Worm (Caenorhabditis elegans) whole organism, young adult: ENCODE measurements around the gene prdh-1.
A peak's percentile ranks its signal among the peaks of the same experiment; 100 is the strongest.

Experiments
- F23B12.7 ChIP-seq: sonication (generic microtip); optimal IDR thresholded peaks from 2 replicates; lab custom pipeline; 2017; ENCODE audit warnings: missing genetic modification characterization, mild to moderate bottlenecking, missing compliant biosample characterization, antibody characterized with exemption, moderate library complexity; ENCODE audit not compliant: insufficient read depth
- F37B4.10 ChIP-seq: fragments of 200-800 bp; sonication (Bioruptor generic); IDR thresholded peaks from 2 replicates; pipeline ENCODE4 v1.3.6; 2022; ENCODE audit warnings: missing genetic modification characterization, missing compliant biosample characterization
- F57A8.1 ChIP-seq: fragments of 200-800 bp; sonication (Bioruptor generic); optimal IDR thresholded peaks from 2 replicates; lab custom pipeline; 2018; ENCODE audit warnings: mild to moderate bottlenecking, missing genetic modification characterization, moderate library complexity, missing compliant biosample characterization
- F57C9.4 ChIP-seq: sonication (generic microtip); optimal IDR thresholded peaks from 2 replicates; lab custom pipeline; 2017; ENCODE audit warnings: mild to moderate bottlenecking, missing genetic modification characterization, missing compliant biosample characterization
- Y67H2A.10 ChIP-seq: fragments of 200-800 bp; sonication (Bioruptor generic); conservative IDR thresholded peaks from 2 replicates; pipeline ENCODE4 v1.3.6; 2022; ENCODE audit warnings: missing genetic modification reagents, missing genetic modification characterization, missing compliant biosample characterization
- ZK185.1 ChIP-seq: sonication (generic microtip); optimal IDR thresholded peaks from 2 replicates; lab custom pipeline; 2016; ENCODE audit warnings: mild to moderate bottlenecking, missing genetic modification characterization, missing compliant biosample characterization; ENCODE audit not compliant: poor library complexity, severe bottlenecking
- aptf-2 ChIP-seq: fragments of 200-800 bp; sonication (Bioruptor generic); conservative IDR thresholded peaks from 2 replicates; pipeline ENCODE4 v1.3.6; 2022; ENCODE audit warnings: missing genetic modification reagents, missing genetic modification characterization, missing compliant biosample characterization
- athp-1 ChIP-seq: sonication (generic microtip); optimal IDR thresholded peaks from 2 replicates; lab custom pipeline; 2017; ENCODE audit warnings: mild to moderate bottlenecking, missing genetic modification characterization, missing compliant biosample characterization
- attf-3 ChIP-seq: fragments of 200-800 bp; sonication (Bioruptor generic); conservative IDR thresholded peaks from 2 replicates; pipeline ENCODE4 v1.3.6; 2022; ENCODE audit warnings: missing genetic modification reagents, missing genetic modification characterization, missing compliant biosample characterization
- dpff-1 ChIP-seq: sonication (generic microtip); optimal IDR thresholded peaks from 2 replicates; lab custom pipeline; 2017; ENCODE audit warnings: mild to moderate bottlenecking, missing genetic modification characterization, missing compliant biosample characterization
- egrh-3 ChIP-seq: fragments of 200-800 bp; sonication (Bioruptor generic); IDR thresholded peaks from 2 replicates; pipeline ENCODE4 v1.3.6; 2022; ENCODE audit warnings: missing genetic modification reagents, missing genetic modification characterization, missing compliant biosample characterization
- ets-4 ChIP-seq: fragments of 200-800 bp; sonication (Bioruptor generic); optimal IDR thresholded peaks from 2 replicates; lab custom pipeline; 2018; ENCODE audit warnings: mild to moderate bottlenecking, missing genetic modification characterization, missing compliant biosample characterization
- gei-17 ChIP-seq: fragments of 200-800 bp; sonication (Bioruptor generic); optimal IDR thresholded peaks from 2 replicates; lab custom pipeline; 2018; ENCODE audit warnings: mild to moderate bottlenecking, missing genetic modification characterization, missing compliant biosample characterization
- hlh-26 ChIP-seq: fragments of 200-800 bp; sonication (Bioruptor generic); conservative IDR thresholded peaks from 2 replicates; pipeline ENCODE4 v1.3.6; 2022; ENCODE audit warnings: missing genetic modification reagents, missing genetic modification characterization, missing compliant biosample characterization
- hmg-1.2 ChIP-seq: fragments of 200-800 bp; sonication (Bioruptor generic); IDR thresholded peaks from 2 replicates; pipeline ENCODE4 v1.3.6; 2022; ENCODE audit warnings: missing genetic modification reagents, missing genetic modification characterization, missing compliant biosample characterization
- hsf-1 ChIP-seq: fragments of 200-800 bp; sonication (Bioruptor generic); IDR thresholded peaks from 2 replicates; pipeline ENCODE4 v1.3.6; 2022; ENCODE audit warnings: missing genetic modification reagents, missing genetic modification characterization, missing compliant biosample characterization
- lag-1 ChIP-seq: fragments of 200-800 bp; sonication (Bioruptor generic); IDR thresholded peaks from 2 replicates; pipeline ENCODE4 v1.3.6; 2022; ENCODE audit warnings: missing genetic modification reagents, missing genetic modification characterization, missing compliant biosample characterization
- lin-35 ChIP-seq, 3 experiments: fragments of 150-350 bp in 2 of 3; sonication (generic microtip) in 1 of 3; optimal IDR thresholded peaks; 2 replicates each; lab custom pipeline; 2014 to 2018; ENCODE audit warnings: missing biosample characterization in 3 of 3, missing genetic modification characterization in 3 of 3, missing genetic modification reagents in 3 of 3
- madf-10 ChIP-seq: sonication (generic microtip); optimal IDR thresholded peaks from 2 replicates; lab custom pipeline; 2016; ENCODE audit warnings: mild to moderate bottlenecking, missing genetic modification characterization, missing compliant biosample characterization
- madf-3 ChIP-seq: fragments of 200-800 bp; sonication (Bioruptor generic); IDR thresholded peaks from 2 replicates; pipeline ENCODE4 v1.3.6; 2022; ENCODE audit warnings: missing genetic modification reagents, missing genetic modification characterization, missing compliant biosample characterization
- madf-8 ChIP-seq: fragments of 200-800 bp; sonication (Bioruptor generic); conservative IDR thresholded peaks from 2 replicates; pipeline ENCODE4 v1.3.6; 2022; ENCODE audit warnings: missing genetic modification reagents, missing genetic modification characterization, missing compliant biosample characterization
- mcd-1 ChIP-seq: fragments of 200-800 bp; sonication (Bioruptor generic); IDR thresholded peaks from 2 replicates; pipeline ENCODE4 v1.3.6; 2022; ENCODE audit warnings: missing genetic modification reagents, missing genetic modification characterization, missing compliant biosample characterization
- nfya-2 ChIP-seq: fragments of 200-800 bp; sonication (Bioruptor generic); IDR thresholded peaks from 2 replicates; pipeline ENCODE4 v1.3.6; 2022; ENCODE audit warnings: missing genetic modification reagents, missing genetic modification characterization, missing compliant biosample characterization
- nhr-27 ChIP-seq: fragments of 200-800 bp; sonication (Bioruptor generic); optimal IDR thresholded peaks from 2 replicates; lab custom pipeline; 2018; ENCODE audit warnings: mild to moderate bottlenecking, missing genetic modification characterization, moderate library complexity, missing compliant biosample characterization
- nhr-80 ChIP-seq: sonication (generic microtip); optimal IDR thresholded peaks from 2 replicates; lab custom pipeline; 2016; ENCODE audit warnings: missing genetic modification characterization, missing compliant biosample characterization
- pbrm-1 ChIP-seq: fragments of 200-800 bp; sonication (Bioruptor generic); IDR thresholded peaks from 2 replicates; pipeline ENCODE4 v1.3.6; 2022; ENCODE audit warnings: missing genetic modification reagents, missing genetic modification characterization, missing compliant biosample characterization
- rpc-1 ChIP-seq, 2 experiments: fragments of 150-350 bp in 1 of 2; sonication (generic microtip) in 1 of 2; optimal IDR thresholded peaks; 2 replicates each; lab custom pipeline; 2014 to 2018; ENCODE audit warnings: missing biosample characterization in 1 of 2, missing genetic modification characterization in 1 of 2, missing genetic modification reagents in 1 of 2, missing genotype in 1 of 2
- snpc-4 ChIP-seq, 5 experiments: fragments of 150-350 bp in 1 of 5; sonication (generic microtip) in 4 of 5; optimal IDR thresholded peaks; 2 replicates each; lab custom pipeline; 2014 to 2018; ENCODE audit warnings: missing genetic modification characterization in 5 of 5, missing biosample characterization in 3 of 5, antibody characterized with exemption in 2 of 5, mild to moderate bottlenecking in 2 of 5, missing compliant biosample characterization in 2 of 5, missing genotype in 2 of 5, moderate library complexity in 2 of 5, missing genetic modification reagents in 1 of 5
- somi-1 ChIP-seq: fragments of 200-800 bp; sonication (Bioruptor generic); optimal IDR thresholded peaks from 2 replicates; lab custom pipeline; 2018; ENCODE audit warnings: mild to moderate bottlenecking, missing genetic modification characterization, missing compliant biosample characterization
- sptf-2 ChIP-seq: fragments of 200-800 bp; sonication (Bioruptor generic); optimal IDR thresholded peaks from 2 replicates; lab custom pipeline; 2018; ENCODE audit warnings: mild to moderate bottlenecking, missing genetic modification characterization, missing compliant biosample characterization
- tbx-9 ChIP-seq: sonication (generic microtip); optimal IDR thresholded peaks from 2 replicates; lab custom pipeline; 2016; ENCODE audit warnings: borderline replicate concordance, missing genetic modification characterization, inconsistent platforms, missing compliant biosample characterization
- ztf-25 ChIP-seq: fragments of 200-800 bp; sonication (Bioruptor generic); IDR thresholded peaks from 2 replicates; pipeline ENCODE4 v1.3.6; 2022; ENCODE audit warnings: missing genetic modification reagents, missing genetic modification characterization, missing compliant biosample characterization
- ztf-26 ChIP-seq: sonication (generic microtip); optimal IDR thresholded peaks from 2 replicates; lab custom pipeline; 2017; ENCODE audit warnings: missing genetic modification characterization, missing compliant biosample characterization
- ztf-28 ChIP-seq: fragments of 200-800 bp; sonication (Bioruptor generic); IDR thresholded peaks from 2 replicates; pipeline ENCODE4 v1.3.6; 2022; ENCODE audit warnings: missing genetic modification reagents, missing genetic modification characterization, missing compliant biosample characterization

Gene prdh-1

ce11 chrIV:13836290-13836689 is 40.1 kb downstream of the prdh-1 start, which contains the start of gene H08M01.1:
Gene H08M01.1 (minus strand): TSS chrIV:13836390.
- TF ChIP-seq athp-1 (no peak), ztf-28 (GFP tag; lab: Robert Waterston, UW) (no peak), aptf-2 (GFP tag; lab: Robert Waterston, UW) (no peak), madf-8 (GFP tag; lab: Robert Waterston, UW) (no peak), egrh-3 (GFP tag; lab: Robert Waterston, UW) (no peak)

- TF ChIP-seq Y67H2A.10 (GFP tag; lab: Robert Waterston, UW): no peak
- TF ChIP-seq egrh-3 (GFP tag; lab: Robert Waterston, UW): no peak
- no peak for TF ChIP-seq pbrm-1 (GFP tag; lab: Robert Waterston, UW)
- no peak for TF ChIP-seq nhr-27 (tag; lab: Kevin White, UChicago)
- TF ChIP-seq ztf-25: no peak
- no peak for TF ChIP-seq ets-4 (GFP tag; lab: Kevin White, UChicago)
- TF ChIP-seq mcd-1: no peak
- TF ChIP-seq lin-35 (GFP tag; optimal IDR thresholded peaks at IDR 0.05; lab: Kevin White, UChicago): no peak
- no peak for TF ChIP-seq dpff-1 (tag; lab: Kevin White, UChicago)
- TF ChIP-seq lag-1 (GFP tag; lab: Robert Waterston, UW): no peak
- no peak for TF ChIP-seq athp-1
- TF ChIP-seq madf-10 (tag; lab: Kevin White, UChicago): no peak
These were observed 41.9 kb downstream of the prdh-1 start for ce11 chrIV:13834394-13835129.

ce11 chrIV:13827586-13827985 is 48.8 kb downstream of the prdh-1 start, which contains the start of gene rga-5:
Gene rga-5 (plus strand): TSS chrIV:13827886.
- no peak for TF ChIP-seq F57C9.4 (tag; lab: Kevin White, UChicago)
- no peak for TF ChIP-seq ztf-26 (tag; lab: Kevin White, UChicago)
- TF ChIP-seq nfya-2 (GFP tag; lab: Robert Waterston, UW): no peak
- no peak for TF ChIP-seq rpc-1 (optimal IDR thresholded peaks at IDR 0.05; lab: Kevin White, UChicago)
- TF ChIP-seq rpc-1 (tag; optimal IDR thresholded peaks at IDR 0.05; lab: Kevin White, UChicago): no peak
- TF ChIP-seq attf-3 (GFP tag; lab: Robert Waterston, UW): no peak
- no peak for TF ChIP-seq F37B4.10 (GFP tag; lab: Robert Waterston, UW)

ce11 chrIV:13826363-13826762 is 50.1 kb downstream of the prdh-1 start:
- TF ChIP-seq F23B12.7 (tag; lab: Kevin White, UChicago) (peak; percentile 22), tbx-9 (tag; lab: Kevin White, UChicago) (no peak), ZK185.1 (peak; percentile 7), madf-10 (tag; lab: Kevin White, UChicago) (no peak), somi-1 (GFP tag; lab: Kevin White, UChicago) (peak; percentile 48), snpc-4 (GFP tag; optimal IDR thresholded peaks at IDR 0.05; lab: Kevin White, UChicago) (no peak), snpc-4 (tag; optimal IDR thresholded peaks at IDR 0.05; lab: Kevin White, UChicago) (peak in 1 of 4 experiments; percentile 10), nhr-80 (tag; lab: Kevin White, UChicago) (peak; percentile 95), hsf-1 (GFP tag; lab: Robert Waterston, UW) (no peak)

- TF ChIP-seq hmg-1.2 (GFP tag; lab: Robert Waterston, UW) (no peak), tbx-9 (tag; lab: Kevin White, UChicago) (no peak), F57A8.1 (GFP tag; lab: Kevin White, UChicago) (no peak), attf-3 (GFP tag; lab: Robert Waterston, UW) (no peak), lag-1 (GFP tag; lab: Robert Waterston, UW) (no peak), hlh-26 (no peak), gei-17 (GFP tag; lab: Kevin White, UChicago) (no peak), madf-3 (GFP tag; lab: Robert Waterston, UW) (no peak), sptf-2 (GFP tag; lab: Kevin White, UChicago) (no peak), nhr-80 (tag; lab: Kevin White, UChicago) (no peak)
These were observed 55.6 kb downstream of the prdh-1 start, which contains the start of gene Y45F10D.15 for ce11 chrIV:13820862-13821261. Gene Y45F10D.15 (minus strand): TSS chrIV:13820962.
